Fruit fly (Drosophila melanogaster) whole organism, embryonic: Measurements from ENCODE around the gene CG46459.

Experiments
- Bgb ChIP-seq: fragments of 200-800 bp; sonication (Bioruptor generic); IDR thresholded peaks from 2 replicates; pipeline ENCODE4 v1.3.6; 2022; ENCODE audit warnings: missing biosample characterization, missing genetic modification characterization; ENCODE audit not compliant: partially characterized antibody
- CG10209 ChIP-seq: fragments of 200-800 bp; sonication (Bioruptor generic); optimal IDR thresholded peaks from 3 replicates; lab custom pipeline; 2017; ENCODE audit warnings: missing biosample characterization, mild to moderate bottlenecking, missing genetic modification characterization, missing genetic modification reagents
- CG10267 ChIP-seq: fragments of 200-800 bp; sonication (Bioruptor generic); optimal IDR thresholded peaks from 2 replicates; lab custom pipeline; 2018; ENCODE audit warnings: missing biosample characterization, mild to moderate bottlenecking, missing genetic modification characterization, moderate library complexity
- CG11504 ChIP-seq: fragments of 200-800 bp; sonication (Bioruptor generic); optimal IDR thresholded peaks from 3 replicates; lab custom pipeline; 2019; ENCODE audit warnings: missing biosample characterization, mild to moderate bottlenecking, missing genetic modification characterization, moderate library complexity
- CG13123 ChIP-seq: fragments of 200-800 bp; sonication (Bioruptor generic); optimal IDR thresholded peaks from 2 replicates; lab custom pipeline; 2016; ENCODE audit warnings: missing biosample characterization, missing genetic modification characterization
- CG13287 ChIP-seq: fragments of 200-800 bp; sonication (Bioruptor generic); IDR thresholded peaks from 2 replicates; pipeline ENCODE4 v1.3.6; 2022; ENCODE audit warnings: missing biosample characterization, missing genetic modification characterization; ENCODE audit not compliant: partially characterized antibody
- CG13624 ChIP-seq: fragments of 200-800 bp; sonication (Bioruptor generic); optimal IDR thresholded peaks from 2 replicates; lab custom pipeline; 2016; ENCODE audit warnings: missing biosample characterization, missing genetic modification characterization
- CG14014 ChIP-seq: fragments of 200-800 bp; sonication (Bioruptor generic); IDR thresholded peaks from 2 replicates; pipeline ENCODE4 v1.3.6; 2022; ENCODE audit warnings: missing biosample characterization, missing genetic modification characterization
- CG14860 ChIP-seq: fragments of 200-800 bp; sonication (Bioruptor generic); IDR thresholded peaks from 3 replicates; pipeline ENCODE4 v1.3.6; 2022; ENCODE audit warnings: missing biosample characterization, missing genetic modification characterization; ENCODE audit not compliant: partially characterized antibody
- CG1603 ChIP-seq: fragments of 200-800 bp; sonication (Bioruptor generic); optimal IDR thresholded peaks from 2 replicates; lab custom pipeline; 2019; ENCODE audit warnings: missing biosample characterization, mild to moderate bottlenecking, missing genetic modification characterization, moderate library complexity
- CG1647 ChIP-seq: fragments of 200-800 bp; sonication (Bioruptor generic); optimal IDR thresholded peaks from 3 replicates; lab custom pipeline; 2016; ENCODE audit warnings: missing biosample characterization, missing genetic modification characterization
- CG17829 ChIP-seq: fragments of 200-800 bp; optimal IDR thresholded peaks from 2 replicates; lab custom pipeline; 2019; ENCODE audit warnings: missing biosample characterization, mild to moderate bottlenecking, missing genetic modification characterization, moderate library complexity
- CG17912 ChIP-seq: fragments of 200-800 bp; sonication (Bioruptor generic); optimal IDR thresholded peaks from 2 replicates; lab custom pipeline; 2018; ENCODE audit warnings: missing biosample characterization, mild to moderate bottlenecking, missing genetic modification characterization
- CG3281 ChIP-seq: fragments of 200-800 bp; sonication (Bioruptor generic); optimal IDR thresholded peaks from 3 replicates; lab custom pipeline; 2017; ENCODE audit warnings: missing biosample characterization, mild to moderate bottlenecking, missing genetic modification characterization
- CG3995 ChIP-seq: fragments of 200-800 bp; sonication (Bioruptor generic); optimal IDR thresholded peaks from 3 replicates; lab custom pipeline; 2016; ENCODE audit warnings: missing biosample characterization, missing genetic modification characterization
- CG42726 ChIP-seq: fragments of 200-800 bp; sonication (Bioruptor generic); IDR thresholded peaks from 2 replicates; pipeline ENCODE4 v1.3.6; 2022; ENCODE audit warnings: missing biosample characterization, missing genetic modification characterization; ENCODE audit not compliant: partially characterized antibody
- CG8478 ChIP-seq: fragments of >200 bp; optimal IDR thresholded peaks from 2 replicates; lab custom pipeline; 2018
- CG9215 ChIP-seq: fragments of 200-800 bp; sonication (Bioruptor generic); IDR thresholded peaks from 2 replicates; pipeline ENCODE4 v1.3.6; 2022; ENCODE audit warnings: missing biosample characterization, missing genetic modification characterization
- D19A ChIP-seq: fragments of 200-800 bp; optimal IDR thresholded peaks from 3 replicates; lab custom pipeline; 2019; ENCODE audit warnings: missing biosample characterization, mild to moderate bottlenecking, missing genetic modification characterization, moderate library complexity
- Dbx ChIP-seq: fragments of 200-800 bp; sonication (Bioruptor generic); IDR thresholded peaks from 3 replicates; pipeline ENCODE4 v1.3.6; 2022; ENCODE audit warnings: missing biosample characterization, missing genetic modification characterization
- Doc3 ChIP-seq: fragments of 200-800 bp; sonication (Bioruptor generic); IDR thresholded peaks from 3 replicates; pipeline ENCODE4 v1.3.6; 2022; ENCODE audit warnings: missing biosample characterization, missing genetic modification characterization; ENCODE audit not compliant: partially characterized antibody
- E2f2 ChIP-seq: fragments of 200-800 bp; sonication (Bioruptor generic); IDR thresholded peaks from 2 replicates; pipeline ENCODE4 v1.3.6; 2022; ENCODE audit warnings: missing biosample characterization, missing genetic modification characterization
- HmgZ ChIP-seq: fragments of 200-800 bp; sonication (Bioruptor generic); optimal IDR thresholded peaks from 2 replicates; lab custom pipeline; 2018; ENCODE audit warnings: missing biosample characterization, mild to moderate bottlenecking, missing genetic modification characterization
- Hr39 ChIP-seq: fragments of >200 bp; optimal IDR thresholded peaks from 2 replicates; lab custom pipeline; 2017
- Lhr ChIP-seq: fragments of 200-800 bp; sonication (Bioruptor generic); optimal IDR thresholded peaks from 3 replicates; lab custom pipeline; 2017; ENCODE audit warnings: mild to moderate bottlenecking, missing biosample characterization, missing genetic modification reagents, missing genetic modification characterization
- Myb ChIP-seq: fragments of 200-800 bp; sonication (Bioruptor generic); optimal IDR thresholded peaks from 2 replicates; lab custom pipeline; 2016; ENCODE audit warnings: missing biosample characterization, missing genetic modification characterization
- NC2β ChIP-seq: fragments of 200-800 bp; sonication (Bioruptor generic); optimal IDR thresholded peaks from 2 replicates; lab custom pipeline; 2016; ENCODE audit warnings: missing biosample characterization, missing genetic modification characterization
- Nf-YC ChIP-seq: fragments of 200-800 bp; optimal IDR thresholded peaks from 3 replicates; lab custom pipeline; 2019; ENCODE audit warnings: missing biosample characterization, mild to moderate bottlenecking, missing genetic modification characterization, moderate library complexity
- Pdp1 ChIP-seq, 2 experiments: fragments of 200-800 bp; sonication (Bioruptor generic); optimal IDR thresholded peaks; 3 replicates each; lab custom pipeline; 2016; ENCODE audit warnings: missing biosample characterization in 2 of 2, missing genetic modification characterization in 2 of 2, mild to moderate bottlenecking in 1 of 2, moderate library complexity in 1 of 2
- Side ChIP-seq: fragments of 200-800 bp; sonication (Bioruptor generic); optimal IDR thresholded peaks from 2 replicates; lab custom pipeline; 2016; ENCODE audit warnings: missing biosample characterization, missing genetic modification characterization
- Sox102F ChIP-seq: fragments of 200-800 bp; sonication (Bioruptor generic); optimal IDR thresholded peaks from 2 replicates; lab custom pipeline; 2018; ENCODE audit warnings: missing biosample characterization, mild to moderate bottlenecking, missing genetic modification characterization, moderate library complexity
- Trl ChIP-seq, 3 experiments: fragments of >200 bp in 2 of 3; fragments of 200-800 bp in 1 of 3; sonication (Bioruptor generic) in 1 of 3; optimal IDR thresholded peaks; 2 replicates in 1 of 3; 3 replicates in 2 of 3; lab custom pipeline; 2016 to 2017; ENCODE audit warnings: missing biosample characterization in 1 of 3, missing genetic modification characterization in 1 of 3
- ab ChIP-seq: fragments of 200-800 bp; sonication (Bioruptor generic); optimal IDR thresholded peaks from 2 replicates; lab custom pipeline; 2016; ENCODE audit warnings: missing biosample characterization, missing genetic modification characterization
- amos ChIP-seq: fragments of 200-800 bp; sonication (Bioruptor generic); IDR thresholded peaks from 2 replicates; pipeline ENCODE4 v1.3.6; 2022; ENCODE audit warnings: missing biosample characterization, missing genetic modification characterization; ENCODE audit not compliant: partially characterized antibody
- az2 ChIP-seq: fragments of 200-800 bp; sonication (Bioruptor generic); optimal IDR thresholded peaks from 3 replicates; lab custom pipeline; 2016; ENCODE audit warnings: missing biosample characterization, missing genetic modification characterization
- caup ChIP-seq: fragments of 200-800 bp; sonication (Bioruptor generic); optimal IDR thresholded peaks from 3 replicates; lab custom pipeline; 2017; ENCODE audit warnings: missing biosample characterization, mild to moderate bottlenecking, missing genetic modification characterization, moderate library complexity; ENCODE audit not compliant: severe bottlenecking
- chn ChIP-seq: fragments of 200-800 bp; sonication (Bioruptor generic); optimal IDR thresholded peaks from 2 replicates; lab custom pipeline; 2016; ENCODE audit warnings: missing biosample characterization, missing genetic modification characterization
- crp ChIP-seq, 2 experiments: fragments of 200-800 bp; sonication (Bioruptor generic); optimal IDR thresholded peaks; 2 replicates in 1 of 2; 3 replicates in 1 of 2; lab custom pipeline; 2017; ENCODE audit warnings: missing biosample characterization in 2 of 2, missing genetic modification characterization in 2 of 2, mild to moderate bottlenecking in 1 of 2, moderate library complexity in 1 of 2
- disco-r ChIP-seq: fragments of 200-800 bp; sonication (Bioruptor generic); optimal IDR thresholded peaks from 2 replicates; lab custom pipeline; 2016; ENCODE audit warnings: missing biosample characterization, missing genetic modification characterization
- ind ChIP-seq: fragments of 200-800 bp; sonication (Bioruptor generic); optimal IDR thresholded peaks from 3 replicates; lab custom pipeline; 2016; ENCODE audit warnings: missing biosample characterization, missing genetic modification characterization
- nerfin-2 ChIP-seq: fragments of 200-800 bp; sonication (Bioruptor generic); IDR thresholded peaks from 2 replicates; pipeline ENCODE4 v1.3.6; 2022; ENCODE audit warnings: missing biosample characterization, missing genetic modification characterization; ENCODE audit not compliant: partially characterized antibody
- seq ChIP-seq: fragments of 200-800 bp; sonication (Bioruptor generic); IDR thresholded peaks from 2 replicates; pipeline ENCODE4 v1.3.6; 2022; ENCODE audit warnings: missing biosample characterization, missing genetic modification characterization
- slbo ChIP-seq: fragments of 200-800 bp; sonication (Bioruptor generic); IDR thresholded peaks from 2 replicates; pipeline ENCODE4 v1.3.6; 2022; ENCODE audit warnings: missing biosample characterization, missing genetic modification characterization
- sna ChIP-seq: fragments of 200-800 bp; sonication (Bioruptor generic); IDR thresholded peaks from 2 replicates; pipeline ENCODE4 v1.3.6; 2022; ENCODE audit warnings: missing biosample characterization, missing genetic modification characterization; ENCODE audit not compliant: partially characterized antibody
- ssp ChIP-seq: fragments of 200-800 bp; sonication (Bioruptor generic); IDR thresholded peaks from 2 replicates; pipeline ENCODE4 v1.3.6; 2022; ENCODE audit warnings: missing biosample characterization, missing genetic modification characterization
- tin ChIP-seq: fragments of 200-800 bp; sonication (Bioruptor generic); optimal IDR thresholded peaks from 3 replicates; lab custom pipeline; 2016; ENCODE audit warnings: missing biosample characterization, missing genetic modification characterization
- trh ChIP-seq: fragments of 200-800 bp; sonication (Bioruptor generic); optimal IDR thresholded peaks from 2 replicates; lab custom pipeline; 2016; ENCODE audit warnings: missing biosample characterization, missing genetic modification characterization
- vnd ChIP-seq: fragments of 200-800 bp; sonication (Bioruptor generic); IDR thresholded peaks from 3 replicates; pipeline ENCODE4 v1.3.6; 2022; ENCODE audit warnings: missing biosample characterization, missing genetic modification characterization; ENCODE audit not compliant: partially characterized antibody
- vvl ChIP-seq: fragments of 200-800 bp; sonication (Bioruptor generic); IDR thresholded peaks from 2 replicates; pipeline ENCODE4 v1.3.6; 2022; ENCODE audit warnings: missing biosample characterization, missing genetic modification characterization

The CG46459 gene

DNA sequence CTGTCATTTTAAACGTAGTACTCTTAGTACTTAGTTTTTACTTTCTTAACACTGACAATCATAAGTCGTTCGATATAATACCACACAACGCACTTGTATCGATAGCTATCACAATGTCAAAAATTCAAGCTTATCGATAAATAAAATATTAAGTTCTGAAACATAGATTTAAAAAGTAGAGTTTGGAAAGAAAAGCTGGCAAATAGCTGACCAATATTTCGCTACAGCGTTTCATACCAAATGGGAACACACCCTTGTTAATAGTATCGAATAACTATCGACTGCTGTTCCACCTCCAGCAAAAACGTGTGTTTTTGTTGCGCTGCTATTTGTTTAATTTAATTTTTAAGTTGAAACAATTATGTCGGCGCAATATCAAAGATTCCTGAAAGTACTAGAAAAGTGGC lies at the start of gene CG46459, which contains the start of the genes pug and CG14683:
Gene CG46459, plus strand, starts transcription at position 277 of the 407 bp plus-strand sequence.
Gene pug, plus strand, starts transcription at position 164 of the 407 bp plus-strand sequence.
Gene CG14683, plus strand, starts transcription at position 277 of the 407 bp plus-strand sequence.
- TF ChIP-seq CG13123 (GFP tag; lab: Kevin White, UChicago) (no peak), CG17912 (GFP tag; lab: Kevin White, UChicago) (no peak), Myb (GFP tag; lab: Kevin White, UChicago) (peak; percentile 93), CG3995 (GFP tag; lab: Kevin White, UChicago) (peak; percentile 45), CG8478 (lab: Kevin White, UChicago) (no peak), sna (peak; percentile 99), CG17829 (tag; lab: Kevin White, UChicago) (peak; percentile 45), Side (GFP tag; lab: Kevin White, UChicago) (peak; percentile 60), Doc3 (GFP tag; lab: Robert Waterston, UW) (peak; percentile 96), CG9215 (0 out of 2 replicates have a peak, but pooled peaks have one; percentile 22), Dbx (GFP tag; lab: Robert Waterston, UW) (0 out of 3 replicates have a peak, but pooled peaks have one; percentile 53), CG10209 (GFP tag; lab: Kevin White, UChicago) (peak; percentile 20), amos (GFP tag; lab: Robert Waterston, UW) (peak; percentile 95), CG14860 (GFP tag; lab: Robert Waterston, UW) (peak; percentile 98), chn (no peak), CG10267 (tag; lab: Kevin White, UChicago) (peak; percentile 93), CG1647 (GFP tag; lab: Kevin White, UChicago) (peak; percentile 74), ab (GFP tag; lab: Kevin White, UChicago) (no peak), HmgZ (tag; lab: Kevin White, UChicago) (peak; percentile 24), seq (GFP tag; lab: Robert Waterston, UW) (no peak), Bgb (peak; percentile 95), ssp (GFP tag; lab: Robert Waterston, UW) (no peak), disco-r (GFP tag; lab: Kevin White, UChicago) (no peak), CG42726 (GFP tag; lab: Robert Waterston, UW) (peak; percentile 80; the same call in 1 of the 2 replicates), CG13287 (GFP tag; lab: Robert Waterston, UW) (peak; percentile 99), tin (GFP tag; lab: Kevin White, UChicago) (peak; percentile 36), Pdp1 (GFP tag; optimal IDR thresholded peaks at IDR 0.05; lab: Kevin White, UChicago) (peak; percentile 61 to 75), D19A (tag; lab: Kevin White, UChicago) (peak; percentile 1), slbo (GFP tag; lab: Robert Waterston, UW) (peak; percentile 57), Sox102F (GFP tag; lab: Kevin White, UChicago) (peak; percentile 11), Hr39 (no peak), vvl (peak; percentile 44), nerfin-2 (peak; percentile 94), crp (GFP tag; optimal IDR thresholded peaks at IDR 0.05; lab: Kevin White, UChicago) (peak in 1 of 2 experiments; percentile 65), CG13624 (GFP tag; lab: Kevin White, UChicago) (peak; percentile 62), Trl (optimal IDR thresholded peaks at IDR 0.05; lab: Kevin White, UChicago) (no peak), Trl (GFP tag; optimal IDR thresholded peaks at IDR 0.05; lab: Kevin White, UChicago) (peak; percentile 73), az2 (GFP tag; lab: Kevin White, UChicago) (peak; percentile 4), CG3281 (GFP tag; lab: Kevin White, UChicago) (peak; percentile 41), E2f2 (GFP tag; lab: Robert Waterston, UW) (peak; percentile 76), NC2β (peak; percentile 2), CG14014 (GFP tag; lab: Robert Waterston, UW) (0 out of 2 replicates have a peak, but pooled peaks have one; percentile 14), caup (GFP tag; lab: Kevin White, UChicago) (peak; percentile 43), trh (GFP tag; lab: Kevin White, UChicago) (no peak), vnd (GFP tag; lab: Robert Waterston, UW) (peak; percentile 97), Lhr (no peak), CG1603 (tag; lab: Kevin White, UChicago) (peak; percentile 23), CG11504 (tag; lab: Kevin White, UChicago) (peak; percentile 66), Nf-YC (tag; lab: Kevin White, UChicago) (peak; percentile 25), ind (GFP tag; lab: Kevin White, UChicago) (peak; percentile 43)
